Worm (Caenorhabditis elegans) whole organism, late embryonic: ENCODE measurements around the gene Y38H6C.25.

Source experiments
- F13H6.1 ChIP-seq: sonication (generic microtip); optimal IDR thresholded peaks from 2 replicates; lab custom pipeline; 2016; ENCODE audit warnings: missing genetic modification characterization, missing compliant biosample characterization
- ama-1 ChIP-seq: fragments of 150-350 bp; optimal IDR thresholded peaks from 2 replicates; lab custom pipeline; 2014
- che-1 ChIP-seq: sonication (generic microtip); optimal IDR thresholded peaks from 2 replicates; lab custom pipeline; 2016; ENCODE audit warnings: mild to moderate bottlenecking, missing genetic modification characterization, missing compliant biosample characterization
- fkh-10 ChIP-seq: fragments of 150-350 bp; optimal IDR thresholded peaks from 2 replicates; lab custom pipeline; 2014; ENCODE audit warnings: missing biosample characterization, missing genetic modification reagents, missing genetic modification characterization
- hlh-15 ChIP-seq: sonication (generic microtip); optimal IDR thresholded peaks from 2 replicates; lab custom pipeline; 2016; ENCODE audit warnings: missing genetic modification characterization, missing compliant biosample characterization
- pha-4 ChIP-seq: fragments of 150-350 bp; optimal IDR thresholded peaks from 2 replicates; lab custom pipeline; 2018; ENCODE audit warnings: missing biosample characterization, missing genetic modification reagents, missing genetic modification characterization
- unc-3 ChIP-seq, 2 experiments: fragments of 200-800 bp in 1 of 2; sonication (Bioruptor generic) in 1 of 2; sonication (generic microtip) in 1 of 2; conservative IDR thresholded peaks in 1 of 2; optimal IDR thresholded peaks in 1 of 2; 2 replicates each; pipeline versions ENCODE4 v1.3.6 to Lab custom; 2016 to 2022; ENCODE audit warnings: missing compliant biosample characterization in 2 of 2, missing genetic modification characterization in 2 of 2, missing genetic modification reagents in 1 of 2

- TF ChIP-seq unc-3 (GFP tag; conservative IDR thresholded peaks at IDR 0.05; lab: Robert Waterston, UW), result no peak
- no peak for TF ChIP-seq unc-3 (tag; optimal IDR thresholded peaks at IDR 0.05; lab: Kevin White, UChicago)
- no peak for TF ChIP-seq hlh-15
- no peak for TF ChIP-seq che-1 (tag; lab: Kevin White, UChicago)
- TF ChIP-seq ama-1 (lab: Kevin White, UChicago), result no peak
- no peak for TF ChIP-seq pha-4 (tag; lab: Kevin White, UChicago)
- TF ChIP-seq F13H6.1, result no peak
- TF ChIP-seq fkh-10 (GFP tag; lab: Kevin White, UChicago), result no peak
Measured at ce11 chrV:20558270-20558669, 39.2 kb downstream of the Y38H6C.25 start, which contains the start of gene abf-4.
